Worm (Caenorhabditis elegans) whole organism, L3 larva: ENCODE data around the gene F22B3.5.
"Not testable (repeated sequence)": the region's sequence is repeated elsewhere in the genome, so short reads cannot be mapped to it uniquely, and the experiment has no call there.

Experiments
- ZK546.5 ChIP-seq: sonication (generic microtip); optimal IDR thresholded peaks from 2 replicates; lab custom pipeline; 2017; ENCODE audit warnings: missing biosample characterization, missing genetic modification characterization
- aly-2 ChIP-seq: fragments of 150-350 bp; optimal IDR thresholded peaks from 2 replicates; lab custom pipeline; 2014; ENCODE audit warnings: missing biosample characterization, missing genetic modification characterization
- ama-1 ChIP-seq: fragments of 150-350 bp; optimal IDR thresholded peaks from 2 replicates; lab custom pipeline; 2018
- ceh-16 ChIP-seq: sonication (generic microtip); optimal IDR thresholded peaks from 2 replicates; lab custom pipeline; 2017; ENCODE audit warnings: missing biosample characterization, missing genetic modification characterization
- ceh-28 ChIP-seq: fragments of 150-350 bp; optimal IDR thresholded peaks from 2 replicates; lab custom pipeline; 2014; ENCODE audit warnings: missing biosample characterization, missing genetic modification reagents, missing genetic modification characterization
- egl-27 ChIP-seq: sonication (generic microtip); optimal IDR thresholded peaks from 4 replicates; lab custom pipeline; 2017; ENCODE audit warnings: missing biosample characterization, missing genetic modification reagents, missing genetic modification characterization
- egl-5 ChIP-seq: fragments of 150-350 bp; optimal IDR thresholded peaks from 2 replicates; lab custom pipeline; 2017; ENCODE audit warnings: missing biosample characterization, missing genetic modification reagents, missing genetic modification characterization, inconsistent platforms
- elt-1 ChIP-seq: fragments of 150-350 bp; optimal IDR thresholded peaks from 2 replicates; lab custom pipeline; 2014; ENCODE audit warnings: missing biosample characterization, missing genetic modification characterization
- elt-2 ChIP-seq: sonication (generic microtip); optimal IDR thresholded peaks from 2 replicates; lab custom pipeline; 2016; ENCODE audit warnings: missing genetic modification reagents, mild to moderate bottlenecking, missing genetic modification characterization, missing compliant biosample characterization
- eor-1 ChIP-seq, 2 experiments: fragments of 150-350 bp; optimal IDR thresholded peaks; 2 replicates each; lab custom pipeline; 2014 to 2018; ENCODE audit warnings: missing biosample characterization in 2 of 2, missing genetic modification characterization in 2 of 2
- jun-1 ChIP-seq: fragments of 150-350 bp; optimal IDR thresholded peaks from 2 replicates; lab custom pipeline; 2014; ENCODE audit warnings: missing biosample characterization, missing genetic modification reagents, missing genetic modification characterization
- nhr-11 ChIP-seq: fragments of 150-350 bp; optimal IDR thresholded peaks from 2 replicates; lab custom pipeline; 2014; ENCODE audit warnings: missing biosample characterization, missing genetic modification characterization
- nhr-23 ChIP-seq: fragments of 150-350 bp; optimal IDR thresholded peaks from 2 replicates; lab custom pipeline; 2014; ENCODE audit warnings: missing biosample characterization, missing genetic modification reagents, missing genetic modification characterization
- nhr-237 ChIP-seq: fragments of 150-350 bp; optimal IDR thresholded peaks from 2 replicates; lab custom pipeline; 2014; ENCODE audit warnings: missing biosample characterization, missing genetic modification characterization
- nhr-25 ChIP-seq: sonication (generic microtip); optimal IDR thresholded peaks from 2 replicates; lab custom pipeline; 2017; ENCODE audit warnings: missing biosample characterization, missing genetic modification characterization
- nhr-28 ChIP-seq: fragments of 150-350 bp; optimal IDR thresholded peaks from 2 replicates; lab custom pipeline; 2014; ENCODE audit warnings: missing biosample characterization, missing genetic modification characterization
- nhr-43 ChIP-seq: sonication (generic microtip); optimal IDR thresholded peaks from 2 replicates; lab custom pipeline; 2016; ENCODE audit warnings: mild to moderate bottlenecking, missing genetic modification characterization, missing compliant biosample characterization; ENCODE audit not compliant: poor library complexity, severe bottlenecking
- nhr-67 ChIP-seq: fragments of 150-350 bp; optimal IDR thresholded peaks from 2 replicates; lab custom pipeline; 2014; ENCODE audit warnings: missing biosample characterization, missing genetic modification characterization
- nhr-77 ChIP-seq: fragments of 150-350 bp; optimal IDR thresholded peaks from 2 replicates; lab custom pipeline; 2014; ENCODE audit warnings: missing biosample characterization, missing genetic modification characterization
- pha-4 ChIP-seq: fragments of 150-350 bp; optimal IDR thresholded peaks from 2 replicates; lab custom pipeline; 2014; ENCODE audit warnings: missing biosample characterization, missing genetic modification reagents, missing genetic modification characterization
- pqm-1 ChIP-seq: fragments of 150-350 bp; optimal IDR thresholded peaks from 2 replicates; lab custom pipeline; 2017; ENCODE audit warnings: missing biosample characterization, missing genetic modification characterization, inconsistent platforms
- sea-2 ChIP-seq: fragments of 150-350 bp; sonication (generic microtip); optimal IDR thresholded peaks from 4 replicates; lab custom pipeline; 2014; ENCODE audit warnings: missing biosample characterization, missing genetic modification reagents, missing genetic modification characterization
- skn-1 ChIP-seq: fragments of 150-350 bp; optimal IDR thresholded peaks from 2 replicates; lab custom pipeline; 2014; ENCODE audit warnings: missing biosample characterization, missing genetic modification characterization
- snpc-4 ChIP-seq: fragments of 150-350 bp; optimal IDR thresholded peaks from 2 replicates; lab custom pipeline; 2014; ENCODE audit warnings: missing biosample characterization, missing genetic modification characterization
- tbx-2 ChIP-seq: sonication (generic microtip); optimal IDR thresholded peaks from 2 replicates; lab custom pipeline; 2016; ENCODE audit warnings: mild to moderate bottlenecking, missing genetic modification characterization, missing compliant biosample characterization
- unc-39 ChIP-seq: sonication (generic microtip); optimal IDR thresholded peaks from 4 replicates; lab custom pipeline; 2017; ENCODE audit warnings: missing biosample characterization, missing genetic modification characterization
- unc-62 ChIP-seq: fragments of 150-350 bp; sonication (generic microtip); optimal IDR thresholded peaks from 4 replicates; lab custom pipeline; 2014; ENCODE audit warnings: missing biosample characterization, missing genetic modification reagents, missing genetic modification characterization
- zag-1 ChIP-seq: fragments of 150-350 bp; optimal IDR thresholded peaks from 2 replicates; lab custom pipeline; 2014; ENCODE audit warnings: missing biosample characterization, missing genetic modification characterization
- ztf-4 ChIP-seq: fragments of 150-350 bp; optimal IDR thresholded peaks from 2 replicates; lab custom pipeline; 2014; ENCODE audit warnings: missing biosample characterization, missing genetic modification characterization

F22B3.5 gene

DNA sequence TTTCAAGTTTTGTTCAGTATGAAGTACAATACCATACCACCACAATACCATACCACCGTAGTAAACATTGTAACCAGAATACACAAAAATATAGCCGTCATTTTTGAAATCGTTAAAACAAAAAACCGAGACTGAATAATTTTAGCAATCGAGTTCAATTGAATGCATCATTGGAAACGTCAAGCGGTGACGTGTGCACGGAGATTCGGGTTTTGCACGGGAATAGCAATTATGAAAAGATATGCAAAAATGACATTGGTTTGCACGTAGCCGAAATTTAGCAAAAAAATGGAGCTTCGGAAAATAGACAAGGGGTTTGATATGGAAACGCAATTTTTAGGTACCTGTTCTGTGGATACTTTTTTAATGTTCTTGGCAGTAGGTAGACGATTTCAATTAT, 1.7 kb downstream of the F22B3.5 start, which contains the start of gene F22B3.10:
F22B3.10 (minus strand) TSS at position 101 of the 400 bp plus-strand sequence.
- no peak for TF ChIP-seq ceh-16 (tag; lab: Kevin White, UChicago)
- no peak for TF ChIP-seq ZK546.5
- no peak for TF ChIP-seq eor-1 (tag; optimal IDR thresholded peaks at IDR 0.05; lab: Kevin White, UChicago)
- TF ChIP-seq nhr-28 (tag; lab: Kevin White, UChicago), result no peak
- TF ChIP-seq aly-2, result no peak

DNA sequence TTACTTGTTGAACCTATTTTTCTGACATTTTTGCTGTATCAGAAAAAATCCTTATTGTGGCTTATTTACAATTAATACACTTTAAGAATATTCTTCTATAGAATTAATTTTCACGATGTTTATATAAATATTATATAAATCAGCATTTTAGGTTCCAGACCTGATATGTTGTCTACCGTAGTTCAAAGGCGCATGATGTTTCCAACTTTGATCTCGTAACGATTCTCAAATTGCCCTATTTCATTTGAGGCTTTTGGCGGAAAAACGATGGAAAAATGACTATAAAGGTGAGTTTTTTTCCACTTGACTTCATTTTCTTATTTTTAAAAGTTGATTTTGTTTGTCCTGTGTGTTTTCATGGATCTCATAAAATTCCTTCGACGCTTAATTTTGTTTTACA, 6.5 kb downstream of the F22B3.5 start, which contains the start of gene gfat-2:
gfat-2 (plus strand) TSS at position 145 of the 400 bp plus-strand sequence.
- TF ChIP-seq nhr-43 (no peak), egl-27 (no peak)

DNA sequence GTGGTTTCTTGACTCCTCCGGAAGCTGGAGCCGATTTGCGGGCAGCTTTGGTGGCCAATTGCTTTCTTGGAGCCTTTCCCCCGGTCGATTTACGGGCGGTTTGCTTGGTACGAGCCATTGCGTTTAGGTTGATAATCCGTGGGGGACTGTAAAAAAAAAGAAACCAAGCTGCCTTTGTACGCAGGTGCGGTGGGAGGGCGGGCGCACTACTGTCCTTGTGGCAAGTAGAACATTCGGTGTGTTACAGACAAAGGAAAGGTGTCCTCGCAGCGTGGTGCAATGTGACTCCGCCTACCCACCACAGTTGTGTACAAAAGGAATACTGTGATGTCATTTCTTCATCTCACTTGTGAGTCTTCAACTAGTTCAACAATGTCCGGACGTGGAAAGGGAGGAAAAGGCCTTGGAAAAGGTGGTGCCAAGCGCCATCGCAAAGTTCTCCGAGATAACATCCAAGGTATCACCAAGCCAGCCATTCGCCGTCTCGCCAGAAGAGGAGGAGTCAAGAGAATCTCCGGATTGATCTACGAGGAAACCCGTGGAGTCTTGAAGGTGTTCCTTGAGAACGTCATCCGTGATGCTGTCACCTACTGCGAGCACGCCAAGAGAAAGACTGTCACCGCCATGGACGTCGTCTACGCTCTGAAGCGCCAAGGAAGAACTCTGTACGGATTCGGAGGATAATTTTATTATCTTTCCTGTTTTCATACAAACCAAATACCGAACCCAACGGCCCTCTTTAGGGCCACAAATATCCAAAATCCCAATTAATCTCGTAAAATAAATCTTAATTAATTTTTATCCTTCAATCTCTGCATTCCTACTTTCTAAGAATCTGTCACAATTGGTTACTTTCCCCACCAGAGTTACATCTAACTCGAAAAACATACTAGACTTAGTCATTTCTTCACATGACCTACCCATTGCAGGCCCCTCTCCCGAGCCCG, 9.6 kb downstream of the F22B3.5 start, which contains the start of the genes his-63 and his-64:
his-63 (minus strand) TSS at position 118 of the 947 bp plus-strand sequence.
his-64 (plus strand) TSS at position 373 of the 947 bp plus-strand sequence.
- TF ChIP-seq nhr-25 (tag; lab: Kevin White, UChicago), result peak; percentile 23
- TF ChIP-seq, all 47 proteins: peak for 1; not testable (repeated sequence) for 46

DNA sequence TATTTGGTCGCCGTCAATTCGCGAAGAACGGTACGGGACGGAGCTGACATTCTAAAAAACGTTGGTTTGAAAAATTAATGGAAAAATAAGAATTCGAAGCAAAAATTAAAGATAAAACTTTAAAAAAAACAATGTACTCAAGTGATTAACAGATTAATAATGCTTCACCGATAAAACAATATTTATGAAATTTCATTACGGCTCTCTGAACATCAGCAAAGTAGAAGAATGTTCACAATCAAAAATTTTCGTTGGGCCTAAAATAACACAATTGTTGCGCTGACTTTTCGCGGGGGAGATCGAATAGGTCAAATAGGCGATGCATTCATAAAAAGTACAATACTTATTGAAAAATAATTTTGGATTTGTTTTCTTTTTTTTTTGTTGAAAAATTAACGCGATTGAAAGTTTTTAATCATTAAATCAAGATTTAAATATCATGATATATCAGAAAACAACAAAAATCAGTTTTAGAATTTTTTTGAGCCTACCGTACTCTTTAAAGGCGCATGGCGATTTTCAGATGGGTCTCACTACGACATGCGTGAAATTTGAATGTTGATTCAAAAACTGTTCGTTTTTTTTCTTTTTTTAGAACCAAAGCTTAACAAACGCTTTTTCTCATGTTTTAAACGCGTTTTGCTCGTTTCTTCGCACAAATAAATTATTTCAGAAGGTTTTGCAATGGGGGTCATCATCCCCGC, 13.2 kb downstream of the F22B3.5 start, which contains the start of the genes memi-3 and cyp-31A2:
memi-3 (minus strand) TSS at position 51 of the 704 bp plus-strand sequence.
cyp-31A2 (plus strand) TSS at position 674 of the 704 bp plus-strand sequence.
- TF ChIP-seq nhr-23 (tag; lab: Kevin White, UChicago) (no peak), snpc-4 (tag; lab: Kevin White, UChicago) (no peak), jun-1 (tag; lab: Kevin White, UChicago) (no peak), ceh-28 (tag; lab: Kevin White, UChicago) (no peak), ztf-4 (tag; lab: Kevin White, UChicago) (no peak)
- TF ChIP-seq, all 47 proteins: peak for 0

DNA sequence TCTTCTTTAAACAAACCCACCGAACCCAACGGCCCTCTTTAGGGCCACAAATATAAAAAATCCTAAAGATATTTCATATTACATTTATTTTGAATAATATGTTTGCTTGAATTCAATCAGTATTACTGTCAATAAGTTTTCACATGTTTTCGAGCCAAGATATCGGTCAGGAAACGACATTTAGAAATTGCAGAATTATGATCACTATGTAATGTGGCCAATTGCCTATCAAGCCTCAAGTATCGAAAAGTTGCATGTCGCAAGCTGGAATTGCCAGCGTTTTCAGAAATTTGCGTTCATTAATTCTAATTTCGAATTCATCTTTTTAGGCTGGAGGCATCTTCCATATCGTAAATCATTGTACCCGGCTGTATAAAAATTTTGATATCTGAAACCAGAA, 15.1 kb downstream of the F22B3.5 start:
- TF ChIP-seq ama-1 (lab: Kevin White, UChicago), result no peak
- no peak for TF ChIP-seq tbx-2 (tag; lab: Kevin White, UChicago)
- TF ChIP-seq pqm-1, result no peak
- TF ChIP-seq nhr-77 (tag; lab: Kevin White, UChicago), result no peak
- no peak for TF ChIP-seq nhr-28 (tag; lab: Kevin White, UChicago)
- no peak for TF ChIP-seq elt-2 (tag; lab: Kevin White, UChicago)
- TF ChIP-seq egl-5 (tag; lab: Kevin White, UChicago), result no peak
- TF ChIP-seq skn-1 (tag; lab: Kevin White, UChicago), result no peak
- no peak for TF ChIP-seq unc-39 (tag; lab: Kevin White, UChicago)
- TF ChIP-seq nhr-23 (tag; lab: Kevin White, UChicago), result no peak
- TF ChIP-seq nhr-11 (tag; lab: Kevin White, UChicago), result no peak
- no peak for TF ChIP-seq egl-27
- no peak for TF ChIP-seq jun-1 (tag; lab: Kevin White, UChicago)
- no peak for TF ChIP-seq pha-4 (tag; lab: Kevin White, UChicago)
- no peak for TF ChIP-seq zag-1 (tag; lab: Kevin White, UChicago)
- TF ChIP-seq nhr-67, result no peak

DNA sequence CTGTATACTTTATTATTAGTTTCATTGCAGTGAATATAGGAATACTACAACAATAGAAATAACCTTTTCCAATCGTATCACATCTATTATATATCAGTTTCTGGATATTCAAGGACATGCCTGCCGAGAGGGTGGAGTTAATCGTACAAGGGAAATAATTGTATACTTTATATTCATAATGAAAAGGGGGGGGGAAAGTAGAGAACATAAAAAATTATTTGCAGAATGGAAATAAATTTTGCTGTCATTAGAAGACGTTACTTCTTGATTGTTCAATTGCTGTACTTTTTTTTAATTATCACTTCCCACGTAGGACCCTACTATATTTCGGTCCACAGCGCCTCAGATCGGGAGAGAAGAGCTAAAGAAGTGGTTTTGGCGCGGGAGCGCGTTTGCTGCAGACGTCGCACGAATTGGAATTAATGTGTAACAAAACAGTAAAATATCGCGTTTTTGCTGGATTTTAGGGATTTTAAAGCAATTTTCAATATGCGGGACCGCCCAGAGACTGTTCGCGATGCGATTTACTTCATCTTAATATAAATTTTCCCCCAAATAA, 18.3 kb downstream of the F22B3.5 start, which contains the start of gene dsl-6:
dsl-6 (minus strand) TSS at position 51 of the 559 bp plus-strand sequence.
- TF ChIP-seq nhr-77 (tag; lab: Kevin White, UChicago); jun-1 (tag; lab: Kevin White, UChicago); pqm-1: not testable (repeated sequence)
- TF ChIP-seq, all 47 proteins: peak for 0; not testable (repeated sequence) for 47

DNA sequence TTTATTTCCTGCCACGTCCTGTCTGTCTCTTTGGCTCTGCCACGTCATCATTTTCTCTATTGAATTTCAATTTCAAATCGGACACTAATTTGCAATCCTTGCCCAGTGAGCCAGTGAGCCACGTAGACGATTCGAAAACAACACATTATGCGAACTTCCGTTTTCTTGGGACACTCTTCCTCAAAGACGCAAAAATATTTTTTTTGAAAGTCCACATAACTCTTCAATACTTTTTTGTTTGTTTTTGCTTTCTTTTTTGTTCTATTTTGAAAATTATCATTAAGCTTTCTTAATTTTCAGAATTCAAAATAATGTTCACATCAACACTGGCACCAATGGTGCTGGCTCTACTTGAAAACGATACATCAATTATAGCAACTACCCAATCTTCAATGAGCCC, 22.4 kb downstream of the F22B3.5 start, which contains the start of gene tag-89:
tag-89 (plus strand) TSS at position 301 of the 400 bp plus-strand sequence.
- TF ChIP-seq ceh-16 (tag; lab: Kevin White, UChicago) (no peak), snpc-4 (tag; lab: Kevin White, UChicago) (no peak), elt-1 (no peak), ama-1 (lab: Kevin White, UChicago) (no peak), sea-2 (GFP tag; lab: Kevin White, UChicago) (no peak), unc-62 (GFP tag; lab: Kevin White, UChicago) (no peak), egl-27 (no peak), nhr-237 (tag; lab: Kevin White, UChicago) (no peak)
